Worm (Caenorhabditis elegans): Measurements from ENCODE around the gene sru-6.

Gene sru-6

DNA sequence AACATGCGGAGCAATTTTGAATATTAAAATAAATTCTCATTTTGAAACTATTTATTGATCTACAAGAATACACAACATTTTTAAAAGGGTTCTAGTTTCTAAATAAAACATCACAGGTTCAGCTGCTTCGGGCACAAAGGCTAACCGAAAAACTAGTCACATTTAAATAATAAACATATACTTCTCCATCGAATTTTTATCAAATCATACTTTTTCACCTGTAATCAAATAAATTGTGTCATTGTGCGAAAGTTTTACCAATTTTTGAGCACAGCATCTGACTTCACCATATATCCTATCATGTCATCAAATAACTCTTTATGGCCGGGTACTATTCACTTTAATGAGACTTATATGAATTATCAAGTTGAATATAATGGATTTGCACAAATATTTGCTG, at the start of gene sru-6:
Gene sru-6 (plus strand): TSS at position 301 of the 400 bp plus-strand sequence.
- no peak for TF ChIP-seq tab-1 (GFP tag; IDR thresholded peaks at IDR 0.05)
- TF ChIP-seq flt-1 (GFP tag; IDR thresholded peaks at IDR 0.05): no peak
- no peak for TF ChIP-seq klf-2 (GFP tag; conservative IDR thresholded peaks at IDR 0.05)
- TF ChIP-seq ztf-29 (GFP tag; IDR thresholded peaks at IDR 0.05): no peak
- TF ChIP-seq ref-1 (GFP tag; conservative IDR thresholded peaks at IDR 0.05): no peak
- no peak for TF ChIP-seq T22C8.4 (GFP tag; IDR thresholded peaks at IDR 0.05)
- no peak for TF ChIP-seq ztf-23 (GFP tag; IDR thresholded peaks at IDR 0.05)
- TF ChIP-seq cog-1 (tag; optimal IDR thresholded peaks at IDR 0.05): no peak
- TF ChIP-seq med-1 (GFP tag; optimal IDR thresholded peaks at IDR 0.05; ENCODE audit: insufficient read depth): no peak

DNA sequence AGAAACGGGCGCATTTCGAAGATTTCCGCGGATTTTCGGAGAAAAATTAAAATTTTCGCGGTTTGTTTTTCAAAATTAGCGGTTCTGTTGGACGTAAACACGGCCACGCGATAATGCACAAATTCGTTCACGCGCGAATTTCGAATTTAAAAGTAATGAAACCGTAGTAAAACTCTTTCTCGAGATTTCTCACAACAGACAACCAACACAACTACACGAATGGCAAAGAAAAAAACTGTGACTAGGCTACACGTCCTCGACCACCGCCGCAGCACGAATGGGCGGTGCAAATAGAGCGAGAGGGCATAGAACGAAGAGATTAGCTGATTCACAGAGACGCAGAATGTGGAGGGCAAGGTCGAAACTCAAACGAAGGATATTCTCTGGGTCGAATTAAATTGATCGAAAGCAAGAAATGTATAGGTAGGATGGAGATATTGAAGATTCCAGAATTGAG, 49.5 kb upstream of the sru-6 start, which contains the start of gene idh-1:
Gene idh-1 (minus strand): TSS at position 228 of the 457 bp plus-strand sequence.
- no peak for TF ChIP-seq ref-1 (GFP tag; conservative IDR thresholded peaks at IDR 0.05)
- no peak for TF ChIP-seq T22C8.4 (GFP tag; IDR thresholded peaks at IDR 0.05)
- no peak for TF ChIP-seq flt-1 (GFP tag; IDR thresholded peaks at IDR 0.05)
- no peak for TF ChIP-seq tab-1 (GFP tag; IDR thresholded peaks at IDR 0.05)
- no peak for TF ChIP-seq cog-1 (tag; optimal IDR thresholded peaks at IDR 0.05)

DNA sequence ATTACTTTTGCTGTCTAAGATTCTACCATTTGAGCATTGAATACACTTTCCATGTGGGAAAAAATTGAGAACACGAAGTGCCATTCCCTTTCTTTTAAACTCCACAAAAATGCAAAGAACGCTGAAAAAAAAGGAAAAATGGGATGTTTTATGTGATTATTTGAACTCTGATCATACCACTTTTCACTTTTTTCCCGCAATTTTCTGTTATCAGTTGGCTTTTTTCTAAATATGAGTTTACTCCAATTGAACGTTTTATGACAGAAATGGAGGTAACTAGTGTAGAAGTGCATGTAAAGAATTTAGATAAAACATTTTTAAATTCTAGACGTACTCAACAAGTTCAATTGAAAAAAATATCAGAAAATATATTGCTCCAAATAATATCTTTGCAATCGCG, 49.0 kb upstream of the sru-6 start:
- TF ChIP-seq ref-1 (GFP tag; conservative IDR thresholded peaks at IDR 0.05) (no peak), T22C8.4 (GFP tag; IDR thresholded peaks at IDR 0.05) (no peak), cog-1 (tag; optimal IDR thresholded peaks at IDR 0.05) (no peak), ztf-29 (GFP tag; IDR thresholded peaks at IDR 0.05) (no peak), ztf-23 (GFP tag; IDR thresholded peaks at IDR 0.05) (no peak), med-1 (GFP tag; optimal IDR thresholded peaks at IDR 0.05; ENCODE audit: insufficient read depth) (no peak), tab-1 (GFP tag; IDR thresholded peaks at IDR 0.05) (no peak), flt-1 (GFP tag; IDR thresholded peaks at IDR 0.05) (no peak), klf-2 (GFP tag; conservative IDR thresholded peaks at IDR 0.05) (no peak)

DNA sequence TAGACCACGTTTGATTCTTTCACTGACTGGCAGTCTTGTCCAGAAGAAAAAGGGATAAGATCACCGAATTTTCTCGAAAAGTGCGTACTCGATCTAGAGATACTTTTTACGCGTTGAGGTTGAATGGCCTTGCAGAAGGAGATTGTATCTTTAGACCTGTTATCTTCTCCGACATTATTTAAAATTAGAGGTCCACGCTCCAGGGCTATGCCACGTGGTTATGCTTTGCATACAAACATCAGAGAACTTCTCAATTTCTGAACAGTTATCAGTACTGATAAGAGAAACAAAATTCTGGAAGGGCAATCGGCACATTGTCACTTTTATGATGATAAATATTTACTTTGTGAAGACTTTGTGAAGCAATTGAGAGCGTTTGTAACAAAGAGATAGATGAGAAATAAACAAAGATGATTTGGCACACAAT, 48.3 kb upstream of the sru-6 start:
- 0 out of 2 replicates have a peak, but pooled peaks have one; percentile 21 for TF ChIP-seq klf-2 (GFP tag; conservative IDR thresholded peaks at IDR 0.05)
- TF ChIP-seq ztf-23 (GFP tag; IDR thresholded peaks at IDR 0.05): no peak

DNA sequence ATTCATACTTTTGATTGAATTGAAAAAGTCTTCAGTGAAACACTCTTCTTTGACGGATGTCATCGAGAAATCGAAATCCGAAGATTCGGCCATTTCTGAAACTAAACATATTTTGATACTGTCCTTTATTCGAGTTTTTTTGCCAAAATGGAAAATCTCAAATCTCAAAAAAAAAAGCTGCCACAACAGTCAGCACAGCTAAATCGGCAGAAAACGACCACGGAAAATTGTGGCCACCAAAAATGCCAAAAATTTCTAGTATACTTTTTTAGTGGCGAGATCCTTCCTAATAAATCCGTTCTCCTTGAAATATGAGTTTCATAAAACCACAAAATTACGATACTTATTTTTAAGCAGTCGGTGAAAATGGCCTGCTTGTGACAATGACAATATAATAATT, 46.5 kb upstream of the sru-6 start, which contains the start of gene F38E11.9:
Gene F38E11.9 (minus strand): TSS at position 101 of the 400 bp plus-strand sequence.
- no peak for TF ChIP-seq med-1 (GFP tag; optimal IDR thresholded peaks at IDR 0.05; ENCODE audit: insufficient read depth)
- no peak for TF ChIP-seq ztf-23 (GFP tag; IDR thresholded peaks at IDR 0.05)
- no peak for TF ChIP-seq ref-1 (GFP tag; conservative IDR thresholded peaks at IDR 0.05)
- no peak for TF ChIP-seq flt-1 (GFP tag; IDR thresholded peaks at IDR 0.05)
- no peak for TF ChIP-seq ztf-29 (GFP tag; IDR thresholded peaks at IDR 0.05)
- TF ChIP-seq tab-1 (GFP tag; IDR thresholded peaks at IDR 0.05): no peak
- TF ChIP-seq T22C8.4 (GFP tag; IDR thresholded peaks at IDR 0.05): no peak
- TF ChIP-seq cog-1 (tag; optimal IDR thresholded peaks at IDR 0.05): no peak
- no peak for TF ChIP-seq klf-2 (GFP tag; conservative IDR thresholded peaks at IDR 0.05)

DNA sequence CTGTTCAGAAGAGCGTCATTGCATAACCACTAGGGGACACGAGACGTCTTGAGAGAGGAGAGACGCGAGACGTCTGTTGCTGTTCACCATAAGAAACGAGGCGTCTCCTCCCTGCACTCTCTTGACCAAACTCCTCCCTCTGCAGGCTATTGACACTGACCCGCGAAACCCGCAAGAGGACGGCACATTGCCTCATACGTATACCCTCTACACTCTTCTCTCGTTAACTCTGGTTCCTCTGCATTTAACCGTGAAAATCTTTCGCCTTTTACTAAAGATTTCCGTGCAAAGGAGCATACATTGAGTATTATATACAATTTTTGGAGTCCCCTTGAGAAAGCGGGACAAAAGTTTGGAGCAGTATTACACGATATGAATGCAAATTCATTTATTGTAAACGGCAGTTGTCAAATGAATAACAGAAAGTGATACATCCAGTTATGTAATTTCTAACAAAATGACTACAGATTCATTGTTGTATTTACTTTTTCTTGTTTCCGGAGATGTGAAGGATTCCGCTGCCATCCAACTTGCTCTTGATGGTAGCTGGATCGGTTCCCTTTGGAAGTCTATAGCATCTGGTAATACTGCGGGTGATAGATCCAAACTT, 45.9 kb upstream of the sru-6 start:
- TF ChIP-seq cog-1 (tag; optimal IDR thresholded peaks at IDR 0.05) (peak; percentile 76), flt-1 (GFP tag; IDR thresholded peaks at IDR 0.05) (peak; percentile 78; the same call in 1 of the 2 replicates), ref-1 (GFP tag; conservative IDR thresholded peaks at IDR 0.05) (no peak), ztf-23 (GFP tag; IDR thresholded peaks at IDR 0.05) (0 out of 2 replicates have a peak, but pooled peaks have one; percentile 10)

DNA sequence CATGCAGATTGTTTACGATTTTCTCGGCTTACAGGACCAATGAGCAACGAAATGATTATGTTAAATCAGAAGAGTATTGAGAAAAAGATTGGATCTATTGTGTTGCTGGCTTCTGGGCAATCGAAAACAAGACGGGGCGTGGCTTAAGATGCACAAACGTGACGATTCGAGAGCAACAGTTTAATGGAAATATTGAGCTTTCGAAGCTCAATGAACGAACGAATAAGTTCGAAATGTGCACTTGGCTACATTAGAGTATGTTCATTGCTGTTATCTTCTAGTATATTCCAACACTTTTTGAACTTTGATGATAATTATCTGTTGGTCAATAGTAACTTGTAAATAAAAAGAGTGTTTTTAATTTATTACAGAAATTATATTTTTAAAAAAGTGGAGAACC, 45.0 kb upstream of the sru-6 start, which contains the start of gene hsp-12.3:
Gene hsp-12.3 (minus strand): TSS at position 101 of the 400 bp plus-strand sequence.
- no peak for TF ChIP-seq klf-2 (GFP tag; conservative IDR thresholded peaks at IDR 0.05)
- TF ChIP-seq tab-1 (GFP tag; IDR thresholded peaks at IDR 0.05): no peak
- no peak for TF ChIP-seq med-1 (GFP tag; optimal IDR thresholded peaks at IDR 0.05; ENCODE audit: insufficient read depth)
- no peak for TF ChIP-seq cog-1 (tag; optimal IDR thresholded peaks at IDR 0.05)
- no peak for TF ChIP-seq ztf-29 (GFP tag; IDR thresholded peaks at IDR 0.05)
- TF ChIP-seq ref-1 (GFP tag; conservative IDR thresholded peaks at IDR 0.05): no peak
- TF ChIP-seq T22C8.4 (GFP tag; IDR thresholded peaks at IDR 0.05): no peak
- TF ChIP-seq ztf-23 (GFP tag; IDR thresholded peaks at IDR 0.05): no peak
- no peak for TF ChIP-seq flt-1 (GFP tag; IDR thresholded peaks at IDR 0.05)

DNA sequence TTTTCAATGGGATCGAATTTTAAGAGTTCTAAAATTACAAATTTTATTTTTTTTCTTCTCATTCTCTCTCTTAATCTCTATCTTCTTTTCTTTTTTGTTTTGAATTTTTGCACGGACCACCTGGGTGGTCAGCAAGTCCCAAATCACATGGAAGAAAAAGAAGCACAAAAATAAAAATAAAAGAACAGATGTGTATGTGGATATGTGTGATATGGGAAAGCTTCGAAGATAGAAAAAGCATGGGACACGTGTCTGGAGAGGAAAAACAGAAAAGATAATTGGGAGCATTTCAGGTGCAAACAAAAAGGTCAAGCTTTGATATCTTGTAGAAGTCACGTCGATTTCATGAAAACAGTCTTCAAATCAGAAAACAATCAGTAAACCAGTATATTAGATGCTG, 43.2 kb upstream of the sru-6 start, which contains the start of gene hsp-12.6:
Gene hsp-12.6 (minus strand): TSS at position 20 of the 400 bp plus-strand sequence.
- TF ChIP-seq ztf-23 (GFP tag; IDR thresholded peaks at IDR 0.05) (no peak), flt-1 (GFP tag; IDR thresholded peaks at IDR 0.05) (no peak), ref-1 (GFP tag; conservative IDR thresholded peaks at IDR 0.05) (no peak)

DNA sequence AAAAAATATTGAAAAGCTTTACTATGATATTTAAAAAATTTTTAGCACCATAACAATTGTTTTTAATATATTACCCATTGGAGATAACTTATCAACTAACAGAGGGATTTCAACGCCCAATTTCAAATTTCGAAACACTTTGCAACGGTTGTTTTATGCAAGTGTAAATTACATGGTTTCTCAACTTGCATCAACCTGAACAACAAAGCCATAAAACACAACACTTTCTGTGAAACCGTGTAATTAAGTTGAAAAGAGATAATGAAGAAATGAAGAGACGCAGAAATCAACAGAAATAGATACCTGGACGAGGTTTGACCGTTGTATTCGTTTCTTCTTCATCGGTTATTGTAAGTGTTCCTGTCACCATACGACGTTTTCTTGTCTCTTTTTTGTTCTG, 40.0 kb upstream of the sru-6 start, which contains the start of gene cpin-1:
Gene cpin-1 (plus strand): TSS at position 301 of the 400 bp plus-strand sequence.
- no peak for TF ChIP-seq klf-2 (GFP tag; conservative IDR thresholded peaks at IDR 0.05)
- no peak for TF ChIP-seq ztf-29 (GFP tag; IDR thresholded peaks at IDR 0.05)
- TF ChIP-seq ref-1 (GFP tag; conservative IDR thresholded peaks at IDR 0.05): no peak
- no peak for TF ChIP-seq med-1 (GFP tag; optimal IDR thresholded peaks at IDR 0.05; ENCODE audit: insufficient read depth)
- no peak for TF ChIP-seq ztf-23 (GFP tag; IDR thresholded peaks at IDR 0.05)
- no peak for TF ChIP-seq tab-1 (GFP tag; IDR thresholded peaks at IDR 0.05)
- no peak for TF ChIP-seq T22C8.4 (GFP tag; IDR thresholded peaks at IDR 0.05)
- no peak for TF ChIP-seq cog-1 (tag; optimal IDR thresholded peaks at IDR 0.05)
- TF ChIP-seq flt-1 (GFP tag; IDR thresholded peaks at IDR 0.05): no peak

DNA sequence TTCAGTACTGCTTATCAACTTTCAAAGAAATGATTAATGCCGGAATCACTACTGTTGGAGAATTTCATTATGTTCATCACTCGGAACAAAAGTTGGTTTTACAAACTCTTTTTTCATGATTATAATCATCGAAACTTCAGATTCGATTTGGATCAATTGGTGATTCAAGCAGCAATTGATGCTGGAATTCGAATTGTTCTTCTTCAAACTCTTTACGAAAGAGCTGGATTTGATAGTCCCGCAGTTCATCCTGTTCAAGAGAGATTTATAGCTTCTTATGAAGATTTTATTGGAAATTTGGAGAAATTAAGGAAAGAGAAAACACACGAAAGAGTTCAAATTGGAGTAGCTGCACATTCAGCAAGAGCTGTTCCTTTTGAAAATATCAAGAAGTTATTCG, 38.6 kb upstream of the sru-6 start:
- no peak for TF ChIP-seq med-1 (GFP tag; optimal IDR thresholded peaks at IDR 0.05; ENCODE audit: insufficient read depth)
- no peak for TF ChIP-seq flt-1 (GFP tag; IDR thresholded peaks at IDR 0.05)
- TF ChIP-seq ztf-29 (GFP tag; IDR thresholded peaks at IDR 0.05): no peak
- TF ChIP-seq T22C8.4 (GFP tag; IDR thresholded peaks at IDR 0.05): no peak
- TF ChIP-seq ref-1 (GFP tag; conservative IDR thresholded peaks at IDR 0.05): no peak
- no peak for TF ChIP-seq ztf-23 (GFP tag; IDR thresholded peaks at IDR 0.05)
- no peak for TF ChIP-seq klf-2 (GFP tag; conservative IDR thresholded peaks at IDR 0.05)
- no peak for TF ChIP-seq tab-1 (GFP tag; IDR thresholded peaks at IDR 0.05)
- TF ChIP-seq cog-1 (tag; optimal IDR thresholded peaks at IDR 0.05): no peak

Data from whole organism, midembryonic.